Worm (Caenorhabditis elegans) whole organism, young adult: ENCODE results near the gene tin-9.2.

ENCODE experiments used
- F22D6.2 ChIP-seq: sonication (generic microtip); optimal IDR thresholded peaks from 2 replicates; lab custom pipeline; 2016; ENCODE audit warnings: mild to moderate bottlenecking, missing genetic modification characterization, missing compliant biosample characterization
- F49E8.2 ChIP-seq: sonication (generic microtip); optimal IDR thresholded peaks from 3 replicates; lab custom pipeline; 2017; ENCODE audit warnings: missing genetic modification characterization, mild to moderate bottlenecking, missing compliant biosample characterization, antibody characterized with exemption, moderate library complexity; ENCODE audit not compliant: insufficient read depth
- F52B5.7 ChIP-seq: sonication (generic microtip); optimal IDR thresholded peaks from 2 replicates; lab custom pipeline; 2016; ENCODE audit warnings: mild to moderate bottlenecking, missing genetic modification characterization, missing compliant biosample characterization
- F57A8.1 ChIP-seq: fragments of 200-800 bp; sonication (Bioruptor generic); optimal IDR thresholded peaks from 2 replicates; lab custom pipeline; 2018; ENCODE audit warnings: mild to moderate bottlenecking, missing genetic modification characterization, moderate library complexity, missing compliant biosample characterization
- T07F8.4 ChIP-seq: sonication (generic microtip); optimal IDR thresholded peaks from 2 replicates; lab custom pipeline; 2016; ENCODE audit warnings: mild to moderate bottlenecking, missing genetic modification characterization, moderate library complexity, missing compliant biosample characterization
- Y53F4B.3 ChIP-seq: fragments of 200-800 bp; sonication (Bioruptor generic); IDR thresholded peaks from 2 replicates; pipeline ENCODE4 v1.3.6; 2022; ENCODE audit warnings: missing genetic modification reagents, missing genetic modification characterization, missing compliant biosample characterization
- Y79H2A.3 ChIP-seq: fragments of 200-800 bp; sonication (Bioruptor generic); conservative IDR thresholded peaks from 2 replicates; pipeline ENCODE4 v1.3.6; 2022; ENCODE audit warnings: missing genetic modification reagents, missing genetic modification characterization, missing compliant biosample characterization
- Y95B8A.8 ChIP-seq: fragments of 200-800 bp; sonication (Bioruptor generic); IDR thresholded peaks from 2 replicates; pipeline ENCODE4 v1.3.6; 2022; ENCODE audit warnings: missing genetic modification reagents, missing genetic modification characterization, missing compliant biosample characterization
- ama-1 ChIP-seq, 3 experiments: fragments of 150-350 bp in 1 of 3; sonication (generic microtip) in 2 of 3; optimal IDR thresholded peaks; 2 replicates each; lab custom pipeline; 2014 to 2018; ENCODE audit warnings: missing biosample characterization in 2 of 3, missing genetic modification characterization in 2 of 3, missing genetic modification reagents in 2 of 3
- attf-6 ChIP-seq: fragments of 200-800 bp; sonication (Bioruptor generic); IDR thresholded peaks from 2 replicates; pipeline ENCODE4 v1.3.6; 2022; ENCODE audit warnings: missing genetic modification reagents, missing genetic modification characterization, missing compliant biosample characterization
- bed-1 ChIP-seq: fragments of 200-800 bp; sonication (Bioruptor generic); IDR thresholded peaks from 2 replicates; pipeline ENCODE4 v1.3.6; 2022; ENCODE audit warnings: missing genetic modification reagents, missing genetic modification characterization, missing compliant biosample characterization
- ceh-100 ChIP-seq: fragments of 200-800 bp; sonication (Bioruptor generic); IDR thresholded peaks from 2 replicates; pipeline ENCODE4 v1.3.6; 2022; ENCODE audit warnings: missing genetic modification reagents, missing genetic modification characterization, missing compliant biosample characterization
- ceh-58 ChIP-seq: fragments of 200-800 bp; sonication (Bioruptor generic); IDR thresholded peaks from 2 replicates; pipeline ENCODE4 v1.3.6; 2022; ENCODE audit warnings: missing genetic modification characterization, missing compliant biosample characterization
- ceh-91 ChIP-seq: fragments of 200-800 bp; sonication (Bioruptor generic); IDR thresholded peaks from 2 replicates; pipeline ENCODE4 v1.3.6; 2022; ENCODE audit warnings: missing genetic modification reagents, missing genetic modification characterization, missing compliant biosample characterization
- chd-7 ChIP-seq: sonication (generic microtip); optimal IDR thresholded peaks from 2 replicates; lab custom pipeline; 2016; ENCODE audit warnings: mild to moderate bottlenecking, missing genetic modification characterization, moderate library complexity, missing compliant biosample characterization
- efl-1 ChIP-seq: fragments of 150-350 bp; optimal IDR thresholded peaks from 2 replicates; lab custom pipeline; 2014; ENCODE audit warnings: missing biosample characterization, missing genetic modification reagents, missing genetic modification characterization
- fkh-3 ChIP-seq: sonication (generic microtip); optimal IDR thresholded peaks from 2 replicates; lab custom pipeline; 2016; ENCODE audit warnings: mild to moderate bottlenecking, missing genetic modification characterization, missing compliant biosample characterization
- hmg-1.2 ChIP-seq: fragments of 200-800 bp; sonication (Bioruptor generic); IDR thresholded peaks from 2 replicates; pipeline ENCODE4 v1.3.6; 2022; ENCODE audit warnings: missing genetic modification reagents, missing genetic modification characterization, missing compliant biosample characterization
- hsf-1 ChIP-seq: fragments of 200-800 bp; sonication (Bioruptor generic); IDR thresholded peaks from 2 replicates; pipeline ENCODE4 v1.3.6; 2022; ENCODE audit warnings: missing genetic modification reagents, missing genetic modification characterization, missing compliant biosample characterization
- let-607 ChIP-seq, 2 experiments: fragments of 200-800 bp in 1 of 2; sonication (Bioruptor generic) in 1 of 2; sonication (generic microtip) in 1 of 2; optimal IDR thresholded peaks; 2 replicates each; lab custom pipeline; 2016 to 2018; ENCODE audit warnings: mild to moderate bottlenecking in 2 of 2, missing compliant biosample characterization in 2 of 2, missing genetic modification characterization in 2 of 2, moderate library complexity in 2 of 2, missing genotype in 1 of 2
- lin-40 ChIP-seq: sonication (generic microtip); optimal IDR thresholded peaks from 2 replicates; lab custom pipeline; 2016; ENCODE audit warnings: missing genetic modification characterization, mild to moderate bottlenecking, missing compliant biosample characterization, missing genotype, missing genetic modification reagents
- lir-1 ChIP-seq: fragments of 200-800 bp; sonication (Bioruptor generic); conservative IDR thresholded peaks from 2 replicates; pipeline ENCODE4 v1.3.6; 2022; ENCODE audit warnings: missing genetic modification reagents, missing genetic modification characterization, missing compliant biosample characterization
- madf-10 ChIP-seq: sonication (generic microtip); optimal IDR thresholded peaks from 2 replicates; lab custom pipeline; 2016; ENCODE audit warnings: mild to moderate bottlenecking, missing genetic modification characterization, missing compliant biosample characterization
- madf-6 ChIP-seq: fragments of 200-800 bp; sonication (Bioruptor generic); IDR thresholded peaks from 2 replicates; pipeline ENCODE4 v1.3.6; 2022; ENCODE audit warnings: missing genetic modification reagents, missing genetic modification characterization, missing compliant biosample characterization
- madf-8 ChIP-seq: fragments of 200-800 bp; sonication (Bioruptor generic); conservative IDR thresholded peaks from 2 replicates; pipeline ENCODE4 v1.3.6; 2022; ENCODE audit warnings: missing genetic modification reagents, missing genetic modification characterization, missing compliant biosample characterization
- nfya-2 ChIP-seq: fragments of 200-800 bp; sonication (Bioruptor generic); IDR thresholded peaks from 2 replicates; pipeline ENCODE4 v1.3.6; 2022; ENCODE audit warnings: missing genetic modification reagents, missing genetic modification characterization, missing compliant biosample characterization
- nhr-27 ChIP-seq: fragments of 200-800 bp; sonication (Bioruptor generic); optimal IDR thresholded peaks from 2 replicates; lab custom pipeline; 2018; ENCODE audit warnings: mild to moderate bottlenecking, missing genetic modification characterization, moderate library complexity, missing compliant biosample characterization
- nhr-80 ChIP-seq: sonication (generic microtip); optimal IDR thresholded peaks from 2 replicates; lab custom pipeline; 2016; ENCODE audit warnings: missing genetic modification characterization, missing compliant biosample characterization
- nhr-90 ChIP-seq: sonication (generic microtip); optimal IDR thresholded peaks from 2 replicates; lab custom pipeline; 2016; ENCODE audit warnings: missing genotype, mild to moderate bottlenecking, missing genetic modification characterization, missing compliant biosample characterization
- rec-8 ChIP-seq, 2 experiments: sonication (generic microtip); optimal IDR thresholded peaks; 2 replicates each; lab custom pipeline; 2016; ENCODE audit warnings: mild to moderate bottlenecking in 2 of 2, missing genetic modification characterization in 2 of 2, missing genetic modification reagents in 2 of 2, missing genotype in 2 of 2, missing biosample characterization in 1 of 2, missing compliant biosample characterization in 1 of 2, moderate library complexity in 1 of 2
- rpc-1 ChIP-seq, 2 experiments: fragments of 150-350 bp in 1 of 2; sonication (generic microtip) in 1 of 2; optimal IDR thresholded peaks; 2 replicates each; lab custom pipeline; 2014 to 2018; ENCODE audit warnings: missing biosample characterization in 1 of 2, missing genetic modification characterization in 1 of 2, missing genetic modification reagents in 1 of 2, missing genotype in 1 of 2
- snpc-3.4 ChIP-seq: sonication (generic microtip); optimal IDR thresholded peaks from 2 replicates; lab custom pipeline; 2017; ENCODE audit warnings: missing genetic modification characterization, mild to moderate bottlenecking, missing compliant biosample characterization, antibody characterized with exemption, moderate library complexity, missing genotype, missing genetic modification reagents
- snpc-4 ChIP-seq, 5 experiments: fragments of 150-350 bp in 1 of 5; sonication (generic microtip) in 4 of 5; optimal IDR thresholded peaks; 2 replicates each; lab custom pipeline; 2014 to 2018; ENCODE audit warnings: missing genetic modification characterization in 5 of 5, missing biosample characterization in 3 of 5, antibody characterized with exemption in 2 of 5, mild to moderate bottlenecking in 2 of 5, missing compliant biosample characterization in 2 of 5, missing genotype in 2 of 5, moderate library complexity in 2 of 5, missing genetic modification reagents in 1 of 5
- somi-1 ChIP-seq: fragments of 200-800 bp; sonication (Bioruptor generic); optimal IDR thresholded peaks from 2 replicates; lab custom pipeline; 2018; ENCODE audit warnings: mild to moderate bottlenecking, missing genetic modification characterization, missing compliant biosample characterization
- tbp1 ChIP-seq: fragments of 200-800 bp; sonication (Bioruptor generic); optimal IDR thresholded peaks from 2 replicates; lab custom pipeline; 2018; ENCODE audit warnings: mild to moderate bottlenecking, missing genetic modification characterization, missing compliant biosample characterization
- xnd-1 ChIP-seq: sonication (generic microtip); optimal IDR thresholded peaks from 2 replicates; lab custom pipeline; 2016; ENCODE audit warnings: missing genotype, missing genetic modification reagents, missing genetic modification characterization, missing compliant biosample characterization
- ztf-25 ChIP-seq: fragments of 200-800 bp; sonication (Bioruptor generic); IDR thresholded peaks from 2 replicates; pipeline ENCODE4 v1.3.6; 2022; ENCODE audit warnings: missing genetic modification reagents, missing genetic modification characterization, missing compliant biosample characterization
- ztf-26 ChIP-seq: sonication (generic microtip); optimal IDR thresholded peaks from 2 replicates; lab custom pipeline; 2017; ENCODE audit warnings: missing genetic modification characterization, missing compliant biosample characterization

Gene tin-9.2

DNA sequence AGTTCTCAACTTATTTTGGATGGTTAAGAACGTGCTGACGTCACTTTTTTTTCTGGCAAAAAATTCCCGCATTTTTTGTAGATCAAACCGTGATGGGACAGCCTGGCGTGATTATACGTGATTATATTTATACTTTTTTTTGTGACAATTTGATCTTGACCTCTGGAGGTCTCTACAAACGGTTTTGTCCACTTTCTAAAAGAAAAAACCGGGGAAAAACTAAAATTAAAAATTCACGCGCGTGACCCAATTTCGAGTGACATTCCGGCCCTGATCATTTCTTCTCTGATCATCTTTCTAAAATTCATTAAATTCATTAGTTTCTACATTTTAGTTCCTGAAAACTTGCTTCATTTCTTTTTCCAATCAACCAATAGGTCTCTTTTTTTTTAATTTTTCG is 6.1 kb downstream of the tin-9.2 start, which contains the start of gene rde-11:
TSS of gene rde-11 (plus strand) at position 301 of the 400 bp plus-strand sequence.
- TF ChIP-seq madf-6 = peak; percentile 63
- TF ChIP-seq xnd-1 = peak; percentile 49
- TF ChIP-seq efl-1 (GFP tag; lab: Kevin White, UChicago) = peak; percentile 44
- TF ChIP-seq madf-8 (GFP tag; lab: Robert Waterston, UW) = no peak; the same call in 1 of the 2 replicates
- no peak for TF ChIP-seq hsf-1 (GFP tag; lab: Robert Waterston, UW)
- TF ChIP-seq somi-1 (GFP tag; lab: Kevin White, UChicago) = no peak

DNA sequence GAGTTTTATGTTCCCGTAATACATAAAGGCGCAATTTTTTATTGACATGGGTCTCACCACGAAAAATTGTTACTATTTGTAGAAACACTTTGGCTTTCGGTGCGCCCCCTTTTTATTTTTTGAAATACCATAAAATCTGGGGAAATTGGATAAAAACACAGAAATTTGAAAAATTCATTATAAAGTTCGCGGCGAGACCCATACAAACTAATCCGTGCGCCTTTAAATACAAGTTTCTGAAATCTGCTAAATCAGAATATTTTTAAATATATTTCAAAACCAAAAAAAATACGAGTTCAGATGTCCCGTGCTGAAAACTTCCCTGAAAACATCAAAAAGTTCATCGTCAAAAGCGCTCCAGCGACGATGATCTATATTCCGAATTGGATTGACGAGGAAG is 8.6 kb downstream of the tin-9.2 start, which contains the start of gene B0564.2:
TSS of gene B0564.2 (plus strand) at position 301 of the 400 bp plus-strand sequence.
- TF ChIP-seq lir-1 (GFP tag; lab: Robert Waterston, UW) = no peak
- no peak for TF ChIP-seq hmg-1.2 (GFP tag; lab: Robert Waterston, UW)

- TF ChIP-seq Y79H2A.3 (GFP tag; lab: Robert Waterston, UW) (no peak), attf-6 (GFP tag; lab: Robert Waterston, UW) (no peak)
These were observed 9.6 kb downstream of the tin-9.2 start for ce11 chrIV:13108430-13108829.

DNA sequence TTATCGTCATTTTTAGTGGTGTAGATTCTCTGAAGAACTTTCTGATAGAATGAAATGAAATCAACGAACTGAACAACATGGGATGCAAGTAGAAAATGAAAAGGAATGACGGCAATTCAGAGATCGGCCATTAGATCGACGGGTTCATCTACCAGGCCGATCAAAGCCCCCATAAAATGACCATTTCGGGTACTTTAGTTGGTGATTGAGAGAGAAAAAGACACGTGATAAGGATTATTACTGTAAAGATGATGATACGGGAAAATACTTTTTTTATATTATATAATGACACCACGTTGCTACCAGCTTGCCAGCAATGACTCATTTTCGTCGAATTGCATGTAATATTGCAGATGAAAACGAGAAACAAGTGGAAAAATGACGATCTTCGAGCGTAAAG is 11.0 kb downstream of the tin-9.2 start, which contains the start of gene best-1:
TSS of gene best-1 (minus strand) at position 29 of the 400 bp plus-strand sequence.
- peak; percentile 24 for TF ChIP-seq lin-40 (tag; lab: Kevin White, UChicago)
- no peak for TF ChIP-seq nhr-90

ce11 chrIV:13110876-13111275 is 12.1 kb downstream of the tin-9.2 start:
- no peak for TF ChIP-seq fkh-3
- no peak for TF ChIP-seq xnd-1
- TF ChIP-seq nhr-80 (tag; lab: Kevin White, UChicago) = no peak
- TF ChIP-seq F57A8.1 (GFP tag; lab: Kevin White, UChicago) = no peak
- no peak for TF ChIP-seq ceh-100 (GFP tag; lab: Robert Waterston, UW)
- TF ChIP-seq let-607 (tag; optimal IDR thresholded peaks at IDR 0.05; lab: Kevin White, UChicago) = no peak
- no peak for TF ChIP-seq rpc-1 (optimal IDR thresholded peaks at IDR 0.05; lab: Kevin White, UChicago)
- no peak for TF ChIP-seq rpc-1 (tag; optimal IDR thresholded peaks at IDR 0.05; lab: Kevin White, UChicago)
- no peak for TF ChIP-seq Y53F4B.3 (GFP tag; lab: Robert Waterston, UW)
- TF ChIP-seq ztf-26 (tag; lab: Kevin White, UChicago) = no peak
- no peak for TF ChIP-seq ztf-25
- no peak for TF ChIP-seq madf-10 (tag; lab: Kevin White, UChicago)
- no peak for TF ChIP-seq nhr-27 (tag; lab: Kevin White, UChicago)
- TF ChIP-seq efl-1 (GFP tag; lab: Kevin White, UChicago) = no peak
- TF ChIP-seq Y95B8A.8 (GFP tag; lab: Robert Waterston, UW) = no peak
- no peak for TF ChIP-seq tbp1 (GFP tag; lab: Kevin White, UChicago)
- no peak for TF ChIP-seq attf-6 (GFP tag; lab: Robert Waterston, UW)
- TF ChIP-seq F22D6.2 (tag; lab: Kevin White, UChicago) = no peak
- no peak for TF ChIP-seq somi-1 (GFP tag; lab: Kevin White, UChicago)
- no peak for TF ChIP-seq ceh-58

DNA sequence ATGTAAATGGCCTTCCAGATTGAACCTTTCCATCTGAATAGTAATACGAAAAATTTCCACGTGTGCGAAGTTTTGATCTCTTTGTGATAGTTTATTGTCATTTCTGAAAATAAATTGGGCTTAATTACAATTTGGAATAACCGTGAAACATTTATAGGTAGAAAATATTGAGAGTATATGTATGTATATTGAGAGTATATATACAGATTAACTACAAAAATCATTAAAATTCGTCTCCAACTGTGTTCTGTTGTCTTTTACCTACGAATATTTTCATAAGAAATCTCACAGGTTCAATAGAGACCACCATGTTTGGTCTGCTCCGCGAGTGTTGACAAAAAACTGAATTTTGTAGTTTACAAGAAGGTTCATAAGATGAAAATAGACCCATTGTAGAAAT is 14.2 kb downstream of the tin-9.2 start, which contains the start of gene best-2:
TSS of gene best-2 (minus strand) at position 101 of the 400 bp plus-strand sequence.
- TF ChIP-seq bed-1 (GFP tag; lab: Robert Waterston, UW) = no peak
- TF ChIP-seq snpc-4 (GFP tag; optimal IDR thresholded peaks at IDR 0.05; lab: Kevin White, UChicago) = no peak
- TF ChIP-seq snpc-4 (tag; optimal IDR thresholded peaks at IDR 0.05; lab: Kevin White, UChicago) = no peak
- no peak for TF ChIP-seq chd-7 (tag; lab: Kevin White, UChicago)
- TF ChIP-seq ama-1 (optimal IDR thresholded peaks at IDR 0.05; lab: Kevin White, UChicago) = no peak
- no peak for TF ChIP-seq ama-1 (GFP tag; optimal IDR thresholded peaks at IDR 0.05; lab: Kevin White, UChicago)
- no peak for TF ChIP-seq rec-8 (tag; optimal IDR thresholded peaks at IDR 0.05; lab: Kevin White, UChicago)
- TF ChIP-seq T07F8.4 (tag; lab: Kevin White, UChicago) = no peak
- no peak for TF ChIP-seq nfya-2 (GFP tag; lab: Robert Waterston, UW)
- TF ChIP-seq F49E8.2 (tag; lab: Kevin White, UChicago) = no peak
- TF ChIP-seq ceh-91 (GFP tag; lab: Robert Waterston, UW) = no peak
- no peak for TF ChIP-seq F57A8.1 (GFP tag; lab: Kevin White, UChicago)
- TF ChIP-seq ceh-58 = no peak
- TF ChIP-seq F52B5.7 (tag; lab: Kevin White, UChicago) = no peak
- no peak for TF ChIP-seq snpc-3.4 (tag; lab: Kevin White, UChicago)
